Fruit fly (Drosophila melanogaster): ENCODE measurements around the gene trh.

The trh gene

DNA sequence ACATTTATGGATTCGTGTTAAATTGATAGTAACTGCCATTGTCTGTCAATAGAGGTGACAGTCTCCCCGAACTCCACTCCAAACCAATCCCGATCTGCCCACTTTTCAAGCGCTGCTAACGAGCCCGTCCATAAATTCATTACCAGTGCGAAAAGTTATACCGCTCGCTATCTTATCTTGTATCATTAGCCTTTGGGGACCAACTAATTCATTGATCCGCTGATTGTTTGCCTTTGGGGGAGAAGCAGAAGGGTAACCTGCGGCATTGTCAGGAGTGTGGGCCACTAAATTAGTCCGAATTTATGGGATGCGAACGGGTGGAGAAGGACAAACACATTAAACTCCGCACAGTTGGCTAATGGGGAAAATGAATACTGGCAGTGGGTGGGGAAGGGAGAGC is 55.3 kb downstream of the trh start (continued):
- no peak for TF ChIP-seq HLH3B (GFP tag; IDR thresholded peaks at IDR 0.05)
- TF ChIP-seq CG12219 (GFP tag; optimal IDR thresholded peaks at IDR 0.05) = no peak
- TF ChIP-seq lab (GFP tag; optimal IDR thresholded peaks at IDR 0.05) = peak; percentile 48

DNA sequence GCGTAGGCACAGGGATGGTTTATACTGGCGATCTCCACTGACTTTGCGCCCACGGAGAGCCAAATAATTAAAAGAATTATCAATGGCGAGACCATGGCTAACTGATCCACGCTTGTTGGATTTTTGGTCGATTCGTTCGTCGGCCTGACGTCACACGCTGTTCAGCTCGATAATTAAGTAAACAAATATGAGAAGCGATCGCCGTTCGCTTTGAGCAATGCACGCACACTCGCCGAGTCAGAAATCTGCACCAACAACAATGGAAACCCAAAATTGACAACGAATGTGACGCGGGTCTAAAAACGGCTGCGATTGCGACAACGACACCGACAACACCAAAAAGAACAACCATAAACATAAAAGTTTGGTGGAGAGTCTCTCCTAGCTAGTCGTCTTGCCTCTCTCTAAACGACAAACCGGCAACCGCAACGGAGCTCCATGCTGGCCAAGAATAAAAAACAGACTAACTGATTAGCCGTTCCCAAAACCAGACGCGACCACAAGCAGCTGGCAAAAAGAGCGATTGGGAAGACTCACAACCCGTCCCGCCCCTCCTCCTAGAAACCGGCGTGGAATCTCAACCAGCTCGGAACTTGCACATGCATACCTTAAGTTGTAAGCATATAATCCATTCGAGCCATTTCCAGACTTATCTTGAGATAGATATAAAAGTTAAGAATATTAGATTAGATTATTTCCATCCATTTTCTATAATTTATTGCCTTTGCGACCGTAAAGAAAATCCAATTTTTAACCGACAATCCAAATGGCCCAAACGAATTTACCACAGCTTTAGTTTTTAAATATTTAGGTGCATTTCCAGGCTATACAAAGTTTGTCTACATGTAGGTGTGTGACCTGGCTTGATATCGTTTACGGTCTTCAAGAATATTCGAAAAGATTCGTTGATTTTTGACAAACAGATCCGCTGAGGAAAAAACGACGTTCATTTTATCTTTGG is 60.3 kb downstream of the trh start, which contains the start of gene mthl9:
Gene mthl9, minus strand, starts transcription at position 468 of the 961 bp plus-strand sequence.
- TF ChIP-seq CG3726 (GFP tag; IDR thresholded peaks at IDR 0.05) = no peak
- no peak for TF ChIP-seq CHES-1-like (GFP tag; optimal IDR thresholded peaks at IDR 0.05)
- TF ChIP-seq CG12391 (tag; optimal IDR thresholded peaks at IDR 0.05) = no peak
- TF ChIP-seq ac (GFP tag; optimal IDR thresholded peaks at IDR 0.05) = no peak
- TF ChIP-seq bcd (GFP tag; optimal IDR thresholded peaks at IDR 0.05) = no peak
- TF ChIP-seq CG6654 (GFP tag; optimal IDR thresholded peaks at IDR 0.05) = no peak
- TF ChIP-seq CG18764 (GFP tag; optimal IDR thresholded peaks at IDR 0.05) = no peak
- TF ChIP-seq Abd-B (GFP tag; optimal IDR thresholded peaks at IDR 0.05) = no peak
- no peak for TF ChIP-seq HHEX (GFP tag; optimal IDR thresholded peaks at IDR 0.05)
- TF ChIP-seq en (GFP tag; optimal IDR thresholded peaks at IDR 0.05) = no peak
- TF ChIP-seq prd (optimal IDR thresholded peaks at IDR 0.05) = no peak
- TF ChIP-seq prd (GFP tag; IDR thresholded peaks at IDR 0.05) = no peak
- no peak for TF ChIP-seq D19B (GFP tag; optimal IDR thresholded peaks at IDR 0.05)
- TF ChIP-seq klu (GFP tag; IDR thresholded peaks at IDR 0.05) = no peak
- TF ChIP-seq p53 (GFP tag; optimal IDR thresholded peaks at IDR 0.05) = no peak
- TF ChIP-seq CG17912 (GFP tag; optimal IDR thresholded peaks at IDR 0.05) = no peak
- TF ChIP-seq CG6683 (GFP tag; optimal IDR thresholded peaks at IDR 0.05) = no peak
- no peak for TF ChIP-seq CG15011 (GFP tag; optimal IDR thresholded peaks at IDR 0.05)
- no peak for TF ChIP-seq fd96Cb (tag; optimal IDR thresholded peaks at IDR 0.05)
- TF ChIP-seq Fer2 (tag; optimal IDR thresholded peaks at IDR 0.05) = no peak
- peak; percentile 2 for TF ChIP-seq pho (GFP tag; optimal IDR thresholded peaks at IDR 0.05)
- no peak for TF ChIP-seq ro (GFP tag; IDR thresholded peaks at IDR 0.05)
- TF ChIP-seq Eip74EF (GFP tag; optimal IDR thresholded peaks at IDR 0.05) = peak in 1 of 2 experiments; percentile 15
- peak in 1 of 2 experiments; percentile 29 for TF ChIP-seq Pdp1 (GFP tag; optimal IDR thresholded peaks at IDR 0.05)
- TF ChIP-seq fru (optimal IDR thresholded peaks at IDR 0.05) = no peak
- no peak for TF ChIP-seq Tbp (GFP tag; optimal IDR thresholded peaks at IDR 0.05)
- TF ChIP-seq sens-2 (GFP tag; IDR thresholded peaks at IDR 0.05) = no peak
- no peak for TF ChIP-seq fd3F (GFP tag; optimal IDR thresholded peaks at IDR 0.05)
- no peak for TF ChIP-seq sr (GFP tag; IDR thresholded peaks at IDR 0.05)
- no peak for TF ChIP-seq CG16779 (GFP tag; IDR thresholded peaks at IDR 0.05)
- no peak for TF ChIP-seq emc (GFP tag; optimal IDR thresholded peaks at IDR 0.05)
- no peak for TF ChIP-seq gro (GFP tag; optimal IDR thresholded peaks at IDR 0.05)
- no peak for TF ChIP-seq CG2202 (tag; optimal IDR thresholded peaks at IDR 0.05)
- no peak for TF ChIP-seq CG7745 (tag; optimal IDR thresholded peaks at IDR 0.05)
- no peak for TF ChIP-seq Hmx (GFP tag; optimal IDR thresholded peaks at IDR 0.05)
- no peak for TF ChIP-seq CG2120 (GFP tag; optimal IDR thresholded peaks at IDR 0.05)
- TF ChIP-seq maf-S (GFP tag; optimal IDR thresholded peaks at IDR 0.05) = no peak
- TF ChIP-seq Usf (GFP tag; optimal IDR thresholded peaks at IDR 0.05) = no peak
- no peak for TF ChIP-seq CG17612 (GFP tag; IDR thresholded peaks at IDR 0.05)
- TF ChIP-seq tup (GFP tag; optimal IDR thresholded peaks at IDR 0.05) = no peak
- TF ChIP-seq tll (GFP tag; optimal IDR thresholded peaks at IDR 0.05) = no peak
- no peak for TF ChIP-seq Dll (GFP tag; IDR thresholded peaks at IDR 0.05; ENCODE audit: partially characterized antibody)
- no peak for TF ChIP-seq CG32767 (GFP tag; IDR thresholded peaks at IDR 0.05)
- no peak for TF ChIP-seq CG7357 (GFP tag; IDR thresholded peaks at IDR 0.05)
- TF ChIP-seq CG6791 (GFP tag; IDR thresholded peaks at IDR 0.05; ENCODE audit: partially characterized antibody) = no peak
